Worm (Caenorhabditis elegans) whole organism, L1 larva: Measurements from ENCODE around the gene cdka-1.

Source experiments
- sup-37 ChIP-seq: fragments of 200-800 bp; sonication (Bioruptor generic); optimal IDR thresholded peaks from 2 replicates; lab custom pipeline; 2018; ENCODE audit warnings: mild to moderate bottlenecking, missing genetic modification characterization, missing compliant biosample characterization

Gene cdka-1

ce11 chrIII:4708909-4709308, 50.3 kb downstream of the cdka-1 start, which contains the start of gene T04A8.18:
Gene T04A8.18 (plus strand): TSS chrIII:4709209.
- no peak for TF ChIP-seq sup-37 (GFP tag; lab: Kevin White, UChicago)
- TF ChIP-seq, all 84 proteins: peak for 0
